Worm (Caenorhabditis elegans) whole organism, early embryonic: ENCODE measurements around the gene mgl-1.

Experiments
- B0310.2 ChIP-seq: sonication (generic microtip); optimal IDR thresholded peaks from 2 replicates; lab custom pipeline; 2016; ENCODE audit warnings: mild to moderate bottlenecking, missing genetic modification characterization, missing compliant biosample characterization
- F13C5.2 ChIP-seq: sonication (generic microtip); optimal IDR thresholded peaks from 2 replicates; lab custom pipeline; 2017; ENCODE audit warnings: mild to moderate bottlenecking, missing genetic modification characterization, inconsistent platforms, missing compliant biosample characterization
- aly-1 ChIP-seq: sonication (generic microtip); optimal IDR thresholded peaks from 2 replicates; lab custom pipeline; 2016; ENCODE audit warnings: missing genetic modification characterization, missing compliant biosample characterization
- ama-1 ChIP-seq: fragments of 150-350 bp; optimal IDR thresholded peaks from 2 replicates; lab custom pipeline; 2014
- ceh-13 ChIP-seq: fragments of 200-800 bp; sonication (Bioruptor generic); optimal IDR thresholded peaks from 2 replicates; lab custom pipeline; 2018; ENCODE audit warnings: mild to moderate bottlenecking, missing genetic modification characterization, missing compliant biosample characterization
- ceh-36 ChIP-seq: sonication (generic microtip); optimal IDR thresholded peaks from 2 replicates; lab custom pipeline; 2016; ENCODE audit warnings: missing genetic modification characterization, inconsistent platforms, missing compliant biosample characterization
- ets-7 ChIP-seq: sonication (generic microtip); optimal IDR thresholded peaks from 2 replicates; lab custom pipeline; 2016; ENCODE audit warnings: missing genotype, missing genetic modification characterization, missing compliant biosample characterization
- hmbx-1 ChIP-seq: sonication (generic microtip); optimal IDR thresholded peaks from 2 replicates; lab custom pipeline; 2016; ENCODE audit warnings: mild to moderate bottlenecking, missing genetic modification characterization, missing compliant biosample characterization
- hnd-1 ChIP-seq: sonication (generic microtip); optimal IDR thresholded peaks from 2 replicates; lab custom pipeline; 2016; ENCODE audit warnings: missing genetic modification characterization, missing compliant biosample characterization
- pes-1 ChIP-seq: fragments of 200-800 bp; sonication (Bioruptor generic); IDR thresholded peaks from 2 replicates; pipeline ENCODE4 v1.3.6; 2022; ENCODE audit warnings: missing genetic modification reagents, missing genetic modification characterization, missing compliant biosample characterization
- tbx-37 ChIP-seq: fragments of 200-800 bp; sonication (Bioruptor generic); conservative IDR thresholded peaks from 2 replicates; pipeline ENCODE4 v1.3.6; 2022; ENCODE audit warnings: missing genetic modification reagents, missing genetic modification characterization, missing compliant biosample characterization
- tra-4 ChIP-seq: sonication (generic microtip); optimal IDR thresholded peaks from 2 replicates; lab custom pipeline; 2017; ENCODE audit warnings: missing genetic modification characterization, missing compliant biosample characterization

- TF ChIP-seq tbx-37 (no peak), ets-7 (tag; lab: Kevin White, UChicago) (no peak), ceh-36 (no peak), ama-1 (no peak), tra-4 (no peak), ceh-13 (no peak), F13C5.2 (tag; lab: Kevin White, UChicago) (no peak), pes-1 (no peak), hnd-1 (tag; lab: Kevin White, UChicago) (no peak), hmbx-1 (no peak), aly-1 (tag; lab: Kevin White, UChicago) (no peak), B0310.2 (tag; lab: Kevin White, UChicago) (no peak)
Measured at ce11 chrX:10000635-10001034, 24.5 kb upstream of the mgl-1 start, which contains the start of gene F19C6.2.
